Worm (Caenorhabditis elegans) whole organism, L2 larva: Measurements from ENCODE around the gene R07E3.4.

Experiments
- F13H6.1 ChIP-seq: sonication (generic microtip); optimal IDR thresholded peaks from 2 replicates; lab custom pipeline; 2016; ENCODE audit warnings: missing genetic modification characterization, missing compliant biosample characterization
- egl-27 ChIP-seq: sonication (generic microtip); optimal IDR thresholded peaks from 3 replicates; lab custom pipeline; 2017; ENCODE audit warnings: missing biosample characterization, missing genetic modification reagents, missing genetic modification characterization
- elt-3 ChIP-seq: sonication (generic microtip); optimal IDR thresholded peaks from 2 replicates; lab custom pipeline; 2017; ENCODE audit warnings: missing biosample characterization, missing genetic modification characterization
- lin-39 ChIP-seq: fragments of 150-350 bp; optimal IDR thresholded peaks from 2 replicates; lab custom pipeline; 2014; ENCODE audit warnings: missing biosample characterization, missing genetic modification reagents, missing genetic modification characterization
- lsy-2 ChIP-seq, 2 experiments: fragments of 150-350 bp in 1 of 2; sonication (generic microtip) in 1 of 2; optimal IDR thresholded peaks; 2 replicates each; lab custom pipeline; 2014 to 2017; ENCODE audit warnings: missing biosample characterization in 2 of 2, missing genetic modification characterization in 2 of 2
- mbf-1 ChIP-seq: sonication (generic microtip); optimal IDR thresholded peaks from 2 replicates; lab custom pipeline; 2017; ENCODE audit warnings: missing biosample characterization, missing genetic modification characterization
- mdl-1 ChIP-seq, 2 experiments: fragments of 150-350 bp in 1 of 2; sonication (generic microtip) in 1 of 2; optimal IDR thresholded peaks; 2 replicates each; lab custom pipeline; 2017; ENCODE audit warnings: missing biosample characterization in 2 of 2, missing genetic modification characterization in 2 of 2
- nhr-12 ChIP-seq: fragments of 150-350 bp; optimal IDR thresholded peaks from 2 replicates; lab custom pipeline; 2014; ENCODE audit warnings: missing biosample characterization, missing genetic modification characterization
- nhr-23 ChIP-seq: fragments of 150-350 bp; optimal IDR thresholded peaks from 2 replicates; lab custom pipeline; 2014; ENCODE audit warnings: missing biosample characterization, missing genetic modification reagents, missing genetic modification characterization
- nhr-25 ChIP-seq: fragments of 150-350 bp; sonication (generic microtip); optimal IDR thresholded peaks from 3 replicates; lab custom pipeline; 2014; ENCODE audit warnings: missing biosample characterization, missing genetic modification characterization
- nhr-6 ChIP-seq: fragments of 150-350 bp; optimal IDR thresholded peaks from 2 replicates; lab custom pipeline; 2014; ENCODE audit warnings: missing biosample characterization, missing genetic modification characterization
- snpc-4 ChIP-seq: fragments of 150-350 bp; optimal IDR thresholded peaks from 2 replicates; lab custom pipeline; 2014; ENCODE audit warnings: missing biosample characterization, missing genetic modification characterization
- ztf-1 ChIP-seq: fragments of 200-800 bp; sonication (Bioruptor generic); conservative IDR thresholded peaks from 2 replicates; pipeline ENCODE4 v1.3.6; 2022; ENCODE audit warnings: missing genetic modification characterization, missing compliant biosample characterization
- ztf-11 ChIP-seq: sonication (generic microtip); optimal IDR thresholded peaks from 2 replicates; lab custom pipeline; 2017; ENCODE audit warnings: missing biosample characterization, missing genetic modification characterization

DNA sequence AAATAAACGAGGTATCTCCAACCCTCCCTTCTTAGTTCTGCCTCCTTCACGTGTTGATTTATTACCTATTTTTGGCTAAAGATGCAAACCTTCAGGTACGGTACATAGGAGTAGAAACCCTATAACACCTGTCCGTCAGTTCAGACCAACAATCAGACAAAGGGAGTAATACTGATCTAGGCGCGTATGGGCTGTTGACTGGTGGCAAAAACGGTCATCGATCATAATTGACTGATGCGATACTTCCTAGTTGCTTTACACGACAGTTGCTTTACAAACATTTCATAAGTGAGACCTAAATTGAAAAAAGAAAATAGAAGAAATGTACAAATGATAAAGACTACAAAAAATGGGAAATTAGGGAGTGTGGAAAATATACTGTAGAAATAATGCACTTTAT is 17.0 kb upstream of the R07E3.4 start:
- TF ChIP-seq egl-27 (tag; lab: Kevin White, UChicago) (no peak), nhr-12 (tag; lab: Kevin White, UChicago) (no peak), nhr-25 (tag; lab: Kevin White, UChicago) (peak; percentile 42), snpc-4 (tag; lab: Kevin White, UChicago) (no peak), lin-39 (tag; lab: Kevin White, UChicago) (no peak), F13H6.1 (tag; lab: Kevin White, UChicago) (no peak), ztf-11 (tag; lab: Kevin White, UChicago) (no peak), lsy-2 (tag; optimal IDR thresholded peaks at IDR 0.05; lab: Kevin White, UChicago) (no peak), mdl-1 (tag; optimal IDR thresholded peaks at IDR 0.05; lab: Kevin White, UChicago) (no peak), nhr-23 (tag; lab: Kevin White, UChicago) (no peak), nhr-6 (tag; lab: Kevin White, UChicago) (no peak), mbf-1 (tag; lab: Kevin White, UChicago) (no peak), elt-3 (no peak), ztf-1 (GFP tag; lab: Robert Waterston, UW) (no peak)
